Worm (Caenorhabditis elegans) whole organism, L4 larva: ENCODE measurements around the gene atg-13.

Experiments used
- ceh-44 ChIP-seq: fragments of 200-800 bp; sonication (Bioruptor generic); IDR thresholded peaks from 2 replicates; pipeline ENCODE4 v1.3.6; 2022; ENCODE audit warnings: missing genetic modification reagents, missing genetic modification characterization, missing compliant biosample characterization
- dpl-1 ChIP-seq: fragments of 150-350 bp; optimal IDR thresholded peaks from 2 replicates; lab custom pipeline; 2014; ENCODE audit warnings: missing biosample characterization, missing genetic modification reagents, missing genetic modification characterization
- nhr-28 ChIP-seq: fragments of 150-350 bp; optimal IDR thresholded peaks from 2 replicates; lab custom pipeline; 2014; ENCODE audit warnings: missing biosample characterization, missing genetic modification characterization

DNA sequence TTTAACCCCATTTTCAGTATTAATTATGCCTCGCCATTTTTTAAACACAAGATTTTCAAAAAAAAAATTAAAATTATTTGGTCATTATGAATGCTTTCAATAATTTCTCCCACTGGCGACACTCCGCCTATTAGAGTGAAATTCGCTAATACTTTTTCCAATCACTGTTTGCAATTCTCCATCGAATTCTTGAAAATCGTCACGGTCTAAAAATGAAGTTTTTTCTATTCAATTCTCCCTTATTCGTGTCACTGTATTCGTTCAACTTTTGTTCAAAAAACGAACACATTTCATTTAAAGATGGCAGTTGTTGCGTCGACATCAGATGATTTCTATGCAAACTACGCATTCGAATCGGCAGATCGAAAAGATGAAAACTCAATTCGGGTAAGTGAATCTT is 49.5 kb downstream of the atg-13 start, which contains the start of gene C14B9.3:
- TF ChIP-seq dpl-1 (GFP tag; lab: Kevin White, UChicago): no peak
- no peak for TF ChIP-seq nhr-28
- TF ChIP-seq ceh-44 (GFP tag; lab: Robert Waterston, UW): no peak
